Worm (Caenorhabditis elegans) whole organism, early embryonic: ENCODE results near the gene F07A11.5.

ENCODE experiments used
- ama-1 ChIP-seq: fragments of 150-350 bp; optimal IDR thresholded peaks from 2 replicates; lab custom pipeline; 2014
- hmbx-1 ChIP-seq: sonication (generic microtip); optimal IDR thresholded peaks from 2 replicates; lab custom pipeline; 2016; ENCODE audit warnings: mild to moderate bottlenecking, missing genetic modification characterization, missing compliant biosample characterization
- pes-1 ChIP-seq: fragments of 200-800 bp; sonication (Bioruptor generic); IDR thresholded peaks from 2 replicates; pipeline ENCODE4 v1.3.6; 2022; ENCODE audit warnings: missing genetic modification reagents, missing genetic modification characterization, missing compliant biosample characterization

DNA sequence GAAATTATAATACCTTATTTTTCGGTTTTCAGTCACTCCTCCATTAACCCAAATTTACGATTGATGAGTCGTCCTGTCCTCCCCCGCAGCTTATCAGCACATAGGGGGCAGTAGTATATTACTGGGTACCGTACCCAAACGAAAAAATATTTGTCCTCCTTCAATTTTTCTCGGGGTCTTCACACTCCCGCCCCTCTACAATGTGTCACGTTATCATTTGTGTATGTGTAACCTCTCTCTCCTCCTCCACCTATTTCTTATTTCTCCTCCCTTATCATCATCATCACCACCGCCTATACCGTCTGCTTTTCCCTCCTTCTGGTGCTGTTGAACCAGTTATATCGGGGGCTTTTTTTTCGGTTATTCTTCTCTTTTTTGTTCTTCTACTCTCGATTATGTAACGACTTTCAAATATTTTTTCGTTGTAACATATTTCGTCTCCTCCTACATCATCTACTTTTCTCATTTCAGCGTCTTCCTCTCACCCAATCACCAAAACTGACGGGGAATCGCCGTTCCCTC lies 34.2 kb downstream of the F07A11.5 start, which contains the start of gene ghi-1:
- TF ChIP-seq ama-1 (no peak), hmbx-1 (tag; lab: Kevin White, UChicago) (no peak), pes-1 (GFP tag; lab: Robert Waterston, UW) (no peak)
